Worm (Caenorhabditis elegans) whole organism, late embryonic: Measurements from ENCODE around the gene str-169.

ENCODE experiments used
- C38D4.7 ChIP-seq: fragments of 200-800 bp; sonication (Bioruptor generic); optimal IDR thresholded peaks from 2 replicates; lab custom pipeline; 2018; ENCODE audit warnings: mild to moderate bottlenecking, missing genetic modification characterization, moderate library complexity, missing compliant biosample characterization
- ama-1 ChIP-seq: fragments of 150-350 bp; optimal IDR thresholded peaks from 2 replicates; lab custom pipeline; 2014
- ceh-14 ChIP-seq: sonication (generic microtip); optimal IDR thresholded peaks from 2 replicates; lab custom pipeline; 2016; ENCODE audit warnings: missing genotype, missing genetic modification characterization, missing compliant biosample characterization
- ceh-18 ChIP-seq: sonication (generic microtip); optimal IDR thresholded peaks from 2 replicates; lab custom pipeline; 2016; ENCODE audit warnings: missing genetic modification characterization, missing compliant biosample characterization
- ceh-19 ChIP-seq: fragments of 200-800 bp; sonication (Bioruptor generic); optimal IDR thresholded peaks from 2 replicates; lab custom pipeline; 2018; ENCODE audit warnings: mild to moderate bottlenecking, missing genetic modification characterization, missing compliant biosample characterization
- ceh-22 ChIP-seq: sonication (generic microtip); optimal IDR thresholded peaks from 2 replicates; lab custom pipeline; 2017; ENCODE audit warnings: missing biosample characterization, missing genetic modification characterization
- ceh-45 ChIP-seq: fragments of 200-800 bp; sonication (Bioruptor generic); IDR thresholded peaks from 2 replicates; pipeline ENCODE4 v1.3.6; 2022; ENCODE audit warnings: missing genetic modification reagents, missing genetic modification characterization, missing compliant biosample characterization
- ceh-48 ChIP-seq: sonication (generic microtip); optimal IDR thresholded peaks from 2 replicates; lab custom pipeline; 2016; ENCODE audit warnings: missing genetic modification characterization, inconsistent platforms, missing compliant biosample characterization
- dve-1 ChIP-seq: sonication (generic microtip); optimal IDR thresholded peaks from 2 replicates; lab custom pipeline; 2017; ENCODE audit warnings: antibody characterized with exemption, mild to moderate bottlenecking, missing genetic modification characterization, missing compliant biosample characterization
- elt-2 ChIP-seq: sonication (generic microtip); optimal IDR thresholded peaks from 2 replicates; lab custom pipeline; 2016; ENCODE audit warnings: missing genetic modification reagents, missing genetic modification characterization, missing compliant biosample characterization
- eyg-1 ChIP-seq: sonication (generic microtip); optimal IDR thresholded peaks from 2 replicates; lab custom pipeline; 2016; ENCODE audit warnings: missing genotype, missing genetic modification characterization, missing compliant biosample characterization
- fkh-10 ChIP-seq: fragments of 150-350 bp; optimal IDR thresholded peaks from 2 replicates; lab custom pipeline; 2014; ENCODE audit warnings: missing biosample characterization, missing genetic modification reagents, missing genetic modification characterization
- hlh-13 ChIP-seq: fragments of 200-800 bp; sonication (Bioruptor generic); optimal IDR thresholded peaks from 2 replicates; lab custom pipeline; 2018; ENCODE audit warnings: mild to moderate bottlenecking, missing genetic modification characterization, missing compliant biosample characterization
- hlh-30 ChIP-seq: sonication (generic microtip); optimal IDR thresholded peaks from 2 replicates; lab custom pipeline; 2017; ENCODE audit warnings: antibody characterized with exemption, missing genetic modification characterization, missing compliant biosample characterization; ENCODE audit not compliant: insufficient read depth
- hlh-8 ChIP-seq: sonication (generic microtip); optimal IDR thresholded peaks from 2 replicates; lab custom pipeline; 2016; ENCODE audit warnings: missing genotype, missing genetic modification characterization, missing compliant biosample characterization
- lim-6 ChIP-seq: sonication (generic microtip); optimal IDR thresholded peaks from 2 replicates; lab custom pipeline; 2016; ENCODE audit warnings: missing genetic modification characterization, missing compliant biosample characterization
- madf-2 ChIP-seq: sonication (generic microtip); optimal IDR thresholded peaks from 2 replicates; lab custom pipeline; 2017; ENCODE audit warnings: missing genetic modification characterization, missing compliant biosample characterization
- mec-3 ChIP-seq: sonication (generic microtip); optimal IDR thresholded peaks from 2 replicates; lab custom pipeline; 2016; ENCODE audit warnings: borderline replicate concordance, missing genetic modification characterization, missing compliant biosample characterization
- nfya-1 ChIP-seq: sonication (generic microtip); optimal IDR thresholded peaks from 2 replicates; lab custom pipeline; 2017; ENCODE audit warnings: missing genetic modification characterization, mild to moderate bottlenecking, missing compliant biosample characterization, antibody characterized with exemption, moderate library complexity
- npax-4 ChIP-seq: sonication (generic microtip); optimal IDR thresholded peaks from 2 replicates; lab custom pipeline; 2016; ENCODE audit warnings: missing genetic modification characterization, missing compliant biosample characterization
- pat-9 ChIP-seq: fragments of 200-800 bp; sonication (Bioruptor generic); optimal IDR thresholded peaks from 2 replicates; lab custom pipeline; 2018; ENCODE audit warnings: mild to moderate bottlenecking, missing genetic modification characterization, moderate library complexity, missing compliant biosample characterization
- pha-4 ChIP-seq: fragments of 150-350 bp; optimal IDR thresholded peaks from 2 replicates; lab custom pipeline; 2018; ENCODE audit warnings: missing biosample characterization, missing genetic modification reagents, missing genetic modification characterization
- pros-1 ChIP-seq: fragments of 150-350 bp; optimal IDR thresholded peaks from 2 replicates; lab custom pipeline; 2014; ENCODE audit warnings: missing biosample characterization, missing genetic modification reagents, missing genetic modification characterization
- ref-2 ChIP-seq: sonication (generic microtip); optimal IDR thresholded peaks from 2 replicates; lab custom pipeline; 2016; ENCODE audit warnings: missing genetic modification characterization, missing compliant biosample characterization
- sox-2 ChIP-seq: fragments of 200-800 bp; sonication (Bioruptor generic); IDR thresholded peaks from 2 replicates; pipeline ENCODE4 v1.3.6; 2022; ENCODE audit warnings: missing genetic modification reagents, missing genetic modification characterization, missing compliant biosample characterization
- sox-4 ChIP-seq: sonication (generic microtip); optimal IDR thresholded peaks from 2 replicates; lab custom pipeline; 2017; ENCODE audit warnings: mild to moderate bottlenecking, missing genetic modification characterization, inconsistent platforms, missing compliant biosample characterization
- syd-9 ChIP-seq: sonication (generic microtip); optimal IDR thresholded peaks from 2 replicates; lab custom pipeline; 2016; ENCODE audit warnings: mild to moderate bottlenecking, missing genetic modification characterization, moderate library complexity, missing compliant biosample characterization
- tbx-2 ChIP-seq: sonication (generic microtip); optimal IDR thresholded peaks from 2 replicates; lab custom pipeline; 2016; ENCODE audit warnings: missing genetic modification characterization, missing compliant biosample characterization
- ttx-3 ChIP-seq: sonication (generic microtip); optimal IDR thresholded peaks from 2 replicates; lab custom pipeline; 2016; ENCODE audit warnings: missing genetic modification reagents, missing genetic modification characterization, missing compliant biosample characterization
- unc-3 ChIP-seq, 2 experiments: fragments of 200-800 bp in 1 of 2; sonication (Bioruptor generic) in 1 of 2; sonication (generic microtip) in 1 of 2; conservative IDR thresholded peaks in 1 of 2; optimal IDR thresholded peaks in 1 of 2; 2 replicates each; pipeline versions ENCODE4 v1.3.6 to Lab custom; 2016 to 2022; ENCODE audit warnings: missing compliant biosample characterization in 2 of 2, missing genetic modification characterization in 2 of 2, missing genetic modification reagents in 1 of 2
- unc-42 ChIP-seq: sonication (generic microtip); optimal IDR thresholded peaks from 2 replicates; lab custom pipeline; 2016; ENCODE audit warnings: missing genotype, missing genetic modification characterization, missing compliant biosample characterization
- unc-55 ChIP-seq: sonication (generic microtip); optimal IDR thresholded peaks from 2 replicates; lab custom pipeline; 2017; ENCODE audit warnings: missing biosample characterization, missing genetic modification reagents, missing genetic modification characterization
- unc-86 ChIP-seq: sonication (generic microtip); optimal IDR thresholded peaks from 2 replicates; lab custom pipeline; 2016; ENCODE audit warnings: missing genetic modification characterization, missing compliant biosample characterization
- zip-5 ChIP-seq: sonication (generic microtip); optimal IDR thresholded peaks from 2 replicates; lab custom pipeline; 2016; ENCODE audit warnings: missing genetic modification characterization, missing compliant biosample characterization

str-169 gene

ce11 chrIV:4988531-4988930 is 42.7 kb downstream of the str-169 start, which contains the start of gene E03H12.7:
Gene E03H12.7, minus strand, starts transcription at chrIV:4988631.
- TF ChIP-seq elt-2 = no peak
- TF ChIP-seq sox-4 (tag; lab: Kevin White, UChicago) = no peak
- TF ChIP-seq sox-2 = no peak
- no peak for TF ChIP-seq ama-1
- TF ChIP-seq ceh-18 = no peak
- no peak for TF ChIP-seq ceh-48 (tag; lab: Kevin White, UChicago)
- no peak for TF ChIP-seq hlh-8 (tag; lab: Kevin White, UChicago)
- TF ChIP-seq hlh-30 (tag; lab: Kevin White, UChicago) = no peak
- TF ChIP-seq fkh-10 (GFP tag; lab: Kevin White, UChicago) = no peak
- no peak for TF ChIP-seq unc-42 (tag; lab: Kevin White, UChicago)
- no peak for TF ChIP-seq zip-5 (tag; lab: Kevin White, UChicago)
- TF ChIP-seq hlh-13 (GFP tag; lab: Kevin White, UChicago) = no peak
- no peak for TF ChIP-seq lim-6 (tag; lab: Kevin White, UChicago)
- no peak for TF ChIP-seq ceh-19 (GFP tag; lab: Kevin White, UChicago)
- TF ChIP-seq C38D4.7 (GFP tag; lab: Kevin White, UChicago) = no peak
- no peak for TF ChIP-seq pha-4 (tag; lab: Kevin White, UChicago)
- TF ChIP-seq pat-9 = no peak
- no peak for TF ChIP-seq npax-4 (tag; lab: Kevin White, UChicago)
- no peak for TF ChIP-seq ceh-14 (tag; lab: Kevin White, UChicago)

DNA sequence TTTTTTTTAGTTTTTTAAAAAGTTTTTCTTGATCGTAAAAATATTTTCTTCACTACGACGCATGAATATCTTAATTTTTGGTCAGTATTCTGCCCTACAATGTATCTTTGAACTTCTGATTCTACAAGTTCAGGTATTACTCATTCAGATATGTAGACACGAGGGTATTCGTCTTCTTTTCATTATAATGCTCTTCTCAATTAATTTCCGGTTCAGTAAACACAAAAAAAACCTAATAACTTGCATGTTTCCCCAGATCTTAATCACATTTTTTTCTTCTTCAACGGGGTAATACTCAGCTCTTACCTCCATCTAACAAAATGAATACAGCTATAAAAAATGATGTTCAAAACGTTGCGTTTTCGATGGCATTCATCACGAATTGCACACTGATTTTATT is 46.2 kb downstream of the str-169 start, which contains the start of gene str-162:
TSS of gene str-162 (plus strand) at position 301 of the 400 bp plus-strand sequence.
- no peak for TF ChIP-seq madf-2 (tag; lab: Kevin White, UChicago)
- TF ChIP-seq pat-9 = no peak
- TF ChIP-seq dve-1 = no peak
- no peak for TF ChIP-seq ama-1
- TF ChIP-seq, all 69 proteins: peak for 0

- TF ChIP-seq ceh-45 (GFP tag; lab: Robert Waterston, UW) = no peak
- TF ChIP-seq ceh-22 = no peak
- no peak for TF ChIP-seq hlh-30 (tag; lab: Kevin White, UChicago)
Observed at ce11 chrIV:4993128-4993527, 47.3 kb downstream of the str-169 start.

- TF ChIP-seq ttx-3 = no peak
- TF ChIP-seq unc-55 (GFP tag; lab: Kevin White, UChicago) = no peak
- no peak for TF ChIP-seq nfya-1
- TF ChIP-seq unc-86 (tag; lab: Kevin White, UChicago) = no peak
- no peak for TF ChIP-seq fkh-10 (GFP tag; lab: Kevin White, UChicago)
- no peak for TF ChIP-seq syd-9 (tag; lab: Kevin White, UChicago)
- TF ChIP-seq ceh-48 (tag; lab: Kevin White, UChicago) = no peak
- TF ChIP-seq tbx-2 (tag; lab: Kevin White, UChicago) = no peak
- no peak for TF ChIP-seq unc-3 (GFP tag; conservative IDR thresholded peaks at IDR 0.05; lab: Robert Waterston, UW)
- TF ChIP-seq unc-3 (tag; optimal IDR thresholded peaks at IDR 0.05; lab: Kevin White, UChicago) = no peak
- no peak for TF ChIP-seq pros-1 (tag; lab: Kevin White, UChicago)
- TF ChIP-seq mec-3 = no peak
- no peak for TF ChIP-seq sox-2
- no peak for TF ChIP-seq madf-2 (tag; lab: Kevin White, UChicago)
- TF ChIP-seq eyg-1 (tag; lab: Kevin White, UChicago) = no peak
- TF ChIP-seq C38D4.7 (GFP tag; lab: Kevin White, UChicago) = no peak
- TF ChIP-seq, all 69 proteins: peak for 0
Observed at ce11 chrIV:4995842-4996241, 50.0 kb downstream of the str-169 start, which contains the start of gene ssq-2. Gene ssq-2, plus strand, starts transcription at chrIV:4996142.

DNA sequence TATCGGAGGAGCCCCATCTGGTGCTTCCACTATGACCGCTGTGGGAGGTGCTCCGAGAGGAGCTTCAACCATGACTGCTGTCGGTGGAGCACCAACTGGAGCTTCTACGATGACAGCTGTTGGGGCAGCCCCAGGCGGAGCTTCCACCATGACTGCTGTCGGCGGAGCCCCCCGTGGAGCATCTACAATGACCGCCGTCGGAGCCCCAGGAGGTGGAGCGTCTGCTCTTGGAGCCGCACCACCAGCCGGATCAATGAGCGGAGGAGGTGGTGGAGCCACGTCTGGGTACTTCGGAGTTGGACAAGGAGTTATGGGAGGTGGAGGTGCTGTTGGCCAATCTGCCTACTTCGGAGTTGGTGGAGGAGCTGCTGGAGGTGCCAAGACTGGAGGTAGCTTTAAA is 51.1 kb downstream of the str-169 start:
- TF ChIP-seq ref-2 (tag; lab: Kevin White, UChicago) (peak; percentile 4), ttx-3 (no peak)
- TF ChIP-seq, all 69 proteins: peak for 1
